Fruit fly (Drosophila melanogaster): ENCODE measurements around the gene CG14777.
A peak's percentile ranks its signal among the peaks of the same experiment; 100 is the strongest.

Gene CG14777

dm6 chrX:1465707-1466504, at the start of gene CG14777, which contains the start of gene O-fut2:
Gene CG14777 (plus strand): TSS chrX:1466134.
Gene O-fut2 (minus strand): TSS chrX:1465996.
- no peak for TF ChIP-seq CG17801 (GFP tag; optimal IDR thresholded peaks at IDR 0.05; ENCODE audit: partially characterized antibody)

- no peak for TF ChIP-seq CG17801 (GFP tag; optimal IDR thresholded peaks at IDR 0.05; ENCODE audit: partially characterized antibody)
Measured at dm6 chrX:1452130-1452529, 13.8 kb upstream of the CG14777 start, which contains the start of gene Gr2a. Gene Gr2a (plus strand): TSS chrX:1452430.

dm6 chrX:1454837-1455236, 11.1 kb upstream of the CG14777 start:
- no peak for TF ChIP-seq CG17801 (GFP tag; optimal IDR thresholded peaks at IDR 0.05; ENCODE audit: partially characterized antibody)

dm6 chrX:1456954-1457353, 9.0 kb upstream of the CG14777 start, which contains the start of gene CG14785:
Gene CG14785 (minus strand): TSS chrX:1457054.
- TF ChIP-seq CG17801 (GFP tag; optimal IDR thresholded peaks at IDR 0.05; ENCODE audit: partially characterized antibody), result no peak

- TF ChIP-seq CG17801 (GFP tag; optimal IDR thresholded peaks at IDR 0.05; ENCODE audit: partially characterized antibody), result no peak
Measured at dm6 chrX:1460278-1460872, 5.6 kb upstream of the CG14777 start, which contains the start of gene Lrpprc2. Gene Lrpprc2 (minus strand): TSS chrX:1460617.

dm6 chrX:1461544-1461943, 4.4 kb upstream of the CG14777 start, which contains the start of gene CG14787:
Gene CG14787 (minus strand): TSS chrX:1461676.
- no peak for TF ChIP-seq CG17801 (GFP tag; optimal IDR thresholded peaks at IDR 0.05; ENCODE audit: partially characterized antibody)

- peak; percentile 27 for TF ChIP-seq CG17801 (GFP tag; optimal IDR thresholded peaks at IDR 0.05; ENCODE audit: partially characterized antibody)
Measured at dm6 chrX:1464033-1464432, 1.9 kb upstream of the CG14777 start, which contains the start of gene Ns3. Gene Ns3 (minus strand): TSS chrX:1464220.

- TF ChIP-seq CG17801 (GFP tag; optimal IDR thresholded peaks at IDR 0.05; ENCODE audit: partially characterized antibody), result no peak
Measured at dm6 chrX:1466505-1467381, 809 bp downstream of the CG14777 start.

dm6 chrX:1467382-1467592, 1.4 kb downstream of the CG14777 start, which contains the start of gene CG14778:
Gene CG14778 (plus strand): TSS chrX:1467493.
- TF ChIP-seq CG17801 (GFP tag; optimal IDR thresholded peaks at IDR 0.05; ENCODE audit: partially characterized antibody), result no peak

dm6 chrX:1469717-1470116, 3.8 kb downstream of the CG14777 start, which contains the start of gene CG32808:
Gene CG32808 (minus strand): TSS chrX:1469817.
- TF ChIP-seq CG17801 (GFP tag; optimal IDR thresholded peaks at IDR 0.05; ENCODE audit: partially characterized antibody), result no peak

dm6 chrX:1470562-1470961, 4.6 kb downstream of the CG14777 start, which contains the start of gene pck:
Gene pck (plus strand): TSS chrX:1470666.
- peak; percentile 83 for TF ChIP-seq CG17801 (GFP tag; optimal IDR thresholded peaks at IDR 0.05; ENCODE audit: partially characterized antibody)

dm6 chrX:1472222-1472621, 6.3 kb downstream of the CG14777 start, which contains the start of gene CG14780:
Gene CG14780 (plus strand): TSS chrX:1472522.
- TF ChIP-seq CG17801 (GFP tag; optimal IDR thresholded peaks at IDR 0.05; ENCODE audit: partially characterized antibody), result no peak

- no peak for TF ChIP-seq CG17801 (GFP tag; optimal IDR thresholded peaks at IDR 0.05; ENCODE audit: partially characterized antibody)
Measured at dm6 chrX:1476436-1476835, 10.5 kb downstream of the CG14777 start.

- no peak for TF ChIP-seq CG17801 (GFP tag; optimal IDR thresholded peaks at IDR 0.05; ENCODE audit: partially characterized antibody)
Measured at dm6 chrX:1476848-1477247, 10.9 kb downstream of the CG14777 start, which contains the start of the genes Rab27 and mei-38. Gene Rab27 (minus strand): TSS chrX:1476974. Gene mei-38 (plus strand): TSS chrX:1477063.

Data from ovary, adult (tissue).